Worm (Caenorhabditis elegans) whole organism, L2 larva: ENCODE measurements around the gene tomm-70.

Experiments used
- C34F6.9 ChIP-seq: fragments of 150-350 bp; optimal IDR thresholded peaks from 2 replicates; lab custom pipeline; 2014; ENCODE audit warnings: missing biosample characterization, missing genetic modification characterization
- F13H6.1 ChIP-seq: sonication (generic microtip); optimal IDR thresholded peaks from 2 replicates; lab custom pipeline; 2016; ENCODE audit warnings: missing genetic modification characterization, missing compliant biosample characterization
- R02D3.7 ChIP-seq: fragments of 150-350 bp; optimal IDR thresholded peaks from 2 replicates; lab custom pipeline; 2014; ENCODE audit warnings: missing biosample characterization, missing genetic modification characterization
- Y55F3AM.14 ChIP-seq: fragments of 200-800 bp; sonication (Bioruptor generic); optimal IDR thresholded peaks from 2 replicates; lab custom pipeline; 2018; ENCODE audit warnings: mild to moderate bottlenecking, missing genetic modification characterization, missing compliant biosample characterization
- ZK546.5 ChIP-seq: sonication (generic microtip); optimal IDR thresholded peaks from 2 replicates; lab custom pipeline; 2017; ENCODE audit warnings: missing biosample characterization, missing genetic modification characterization
- alr-1 ChIP-seq: fragments of 150-350 bp; optimal IDR thresholded peaks from 2 replicates; lab custom pipeline; 2014; ENCODE audit warnings: missing biosample characterization, missing genetic modification characterization
- aly-2 ChIP-seq: fragments of 150-350 bp; optimal IDR thresholded peaks from 2 replicates; lab custom pipeline; 2014; ENCODE audit warnings: missing biosample characterization, missing genetic modification characterization
- ama-1 ChIP-seq: fragments of 150-350 bp; optimal IDR thresholded peaks from 2 replicates; lab custom pipeline; 2018; ENCODE audit warnings: inconsistent platforms
- blmp-1 ChIP-seq: sonication (generic microtip); optimal IDR thresholded peaks from 2 replicates; lab custom pipeline; 2017; ENCODE audit warnings: missing genetic modification characterization, mild to moderate bottlenecking, missing compliant biosample characterization, antibody characterized with exemption, moderate library complexity; ENCODE audit not compliant: insufficient read depth
- ceh-16 ChIP-seq: fragments of 150-350 bp; optimal IDR thresholded peaks from 2 replicates; lab custom pipeline; 2014; ENCODE audit warnings: missing biosample characterization, missing genetic modification characterization
- ceh-82 ChIP-seq: fragments of 150-350 bp; optimal IDR thresholded peaks from 2 replicates; lab custom pipeline; 2014; ENCODE audit warnings: missing biosample characterization, missing genetic modification characterization
- crh-2 ChIP-seq: sonication (generic microtip); optimal IDR thresholded peaks from 2 replicates; lab custom pipeline; 2017; ENCODE audit warnings: missing biosample characterization, missing genetic modification characterization
- dmd-4 ChIP-seq: sonication (generic microtip); optimal IDR thresholded peaks from 2 replicates; lab custom pipeline; 2017; ENCODE audit warnings: missing biosample characterization, missing genetic modification characterization
- egl-27 ChIP-seq: sonication (generic microtip); optimal IDR thresholded peaks from 3 replicates; lab custom pipeline; 2017; ENCODE audit warnings: missing biosample characterization, missing genetic modification reagents, missing genetic modification characterization
- elt-1 ChIP-seq: fragments of 150-350 bp; optimal IDR thresholded peaks from 2 replicates; lab custom pipeline; 2014; ENCODE audit warnings: missing biosample characterization, missing genetic modification characterization
- elt-3 ChIP-seq: sonication (generic microtip); optimal IDR thresholded peaks from 2 replicates; lab custom pipeline; 2017; ENCODE audit warnings: missing biosample characterization, missing genetic modification characterization
- fos-1 ChIP-seq: fragments of 150-350 bp; optimal IDR thresholded peaks from 2 replicates; lab custom pipeline; 2014; ENCODE audit warnings: missing biosample characterization, missing genetic modification characterization
- gmeb-1 ChIP-seq: fragments of 150-350 bp; optimal IDR thresholded peaks from 2 replicates; lab custom pipeline; 2014; ENCODE audit warnings: missing biosample characterization, missing genetic modification characterization
- lin-11 ChIP-seq: fragments of 150-350 bp; sonication (generic microtip); optimal IDR thresholded peaks from 2 replicates; lab custom pipeline; 2014; ENCODE audit warnings: missing biosample characterization, missing genetic modification characterization, inconsistent platforms, mixed read lengths
- lin-13 ChIP-seq: fragments of 150-350 bp; optimal IDR thresholded peaks from 2 replicates; lab custom pipeline; 2014; ENCODE audit warnings: missing biosample characterization, missing genetic modification reagents, missing genetic modification characterization
- lin-39 ChIP-seq: fragments of 150-350 bp; optimal IDR thresholded peaks from 2 replicates; lab custom pipeline; 2014; ENCODE audit warnings: missing biosample characterization, missing genetic modification reagents, missing genetic modification characterization
- lsy-2 ChIP-seq, 2 experiments: fragments of 150-350 bp in 1 of 2; sonication (generic microtip) in 1 of 2; optimal IDR thresholded peaks; 2 replicates each; lab custom pipeline; 2014 to 2017; ENCODE audit warnings: missing biosample characterization in 2 of 2, missing genetic modification characterization in 2 of 2
- mab-5 ChIP-seq: fragments of 150-350 bp; optimal IDR thresholded peaks from 2 replicates; lab custom pipeline; 2014; ENCODE audit warnings: missing biosample characterization, missing genetic modification characterization
- mbf-1 ChIP-seq: sonication (generic microtip); optimal IDR thresholded peaks from 2 replicates; lab custom pipeline; 2017; ENCODE audit warnings: missing biosample characterization, missing genetic modification characterization
- mdl-1 ChIP-seq, 2 experiments: fragments of 150-350 bp in 1 of 2; sonication (generic microtip) in 1 of 2; optimal IDR thresholded peaks; 2 replicates each; lab custom pipeline; 2017; ENCODE audit warnings: missing biosample characterization in 2 of 2, missing genetic modification characterization in 2 of 2
- nhr-10 ChIP-seq: sonication (generic microtip); optimal IDR thresholded peaks from 2 replicates; lab custom pipeline; 2017; ENCODE audit warnings: missing biosample characterization, missing genetic modification characterization
- nhr-11 ChIP-seq: fragments of 150-350 bp; optimal IDR thresholded peaks from 2 replicates; lab custom pipeline; 2014; ENCODE audit warnings: missing biosample characterization, missing genetic modification characterization
- nhr-12 ChIP-seq: fragments of 150-350 bp; optimal IDR thresholded peaks from 2 replicates; lab custom pipeline; 2014; ENCODE audit warnings: missing biosample characterization, missing genetic modification characterization
- nhr-129 ChIP-seq: fragments of 150-350 bp; optimal IDR thresholded peaks from 2 replicates; lab custom pipeline; 2014; ENCODE audit warnings: missing biosample characterization, missing genetic modification characterization
- nhr-21 ChIP-seq: fragments of 150-350 bp; optimal IDR thresholded peaks from 2 replicates; lab custom pipeline; 2014; ENCODE audit warnings: missing biosample characterization, missing genetic modification characterization
- nhr-23 ChIP-seq: fragments of 150-350 bp; optimal IDR thresholded peaks from 2 replicates; lab custom pipeline; 2014; ENCODE audit warnings: missing biosample characterization, missing genetic modification reagents, missing genetic modification characterization
- nhr-237 ChIP-seq: fragments of 150-350 bp; optimal IDR thresholded peaks from 2 replicates; lab custom pipeline; 2014; ENCODE audit warnings: missing biosample characterization, missing genetic modification characterization
- nhr-25 ChIP-seq: fragments of 150-350 bp; sonication (generic microtip); optimal IDR thresholded peaks from 3 replicates; lab custom pipeline; 2014; ENCODE audit warnings: missing biosample characterization, missing genetic modification characterization
- nhr-6 ChIP-seq: fragments of 150-350 bp; optimal IDR thresholded peaks from 2 replicates; lab custom pipeline; 2014; ENCODE audit warnings: missing biosample characterization, missing genetic modification characterization
- nhr-77 ChIP-seq: fragments of 150-350 bp; optimal IDR thresholded peaks from 2 replicates; lab custom pipeline; 2014; ENCODE audit warnings: missing biosample characterization, missing genetic modification characterization
- peb-1 ChIP-seq: fragments of 150-350 bp; optimal IDR thresholded peaks from 2 replicates; lab custom pipeline; 2014; ENCODE audit warnings: missing biosample characterization, missing genetic modification characterization
- sem-4 ChIP-seq: fragments of 150-350 bp; optimal IDR thresholded peaks from 2 replicates; lab custom pipeline; 2014; ENCODE audit warnings: missing biosample characterization, missing genetic modification reagents, missing genetic modification characterization
- skn-1 ChIP-seq: sonication (generic microtip); optimal IDR thresholded peaks from 2 replicates; lab custom pipeline; 2017; ENCODE audit warnings: missing biosample characterization, missing genetic modification characterization
- sma-3 ChIP-seq: sonication (generic microtip); optimal IDR thresholded peaks from 2 replicates; lab custom pipeline; 2016; ENCODE audit warnings: missing genetic modification reagents, missing genetic modification characterization, missing compliant biosample characterization
- sma-9 ChIP-seq, 2 experiments: fragments of 150-350 bp in 1 of 2; sonication (generic microtip) in 1 of 2; optimal IDR thresholded peaks; 2 replicates each; lab custom pipeline; 2014 to 2016; ENCODE audit warnings: missing genetic modification characterization in 2 of 2, mild to moderate bottlenecking in 1 of 2, missing biosample characterization in 1 of 2, missing compliant biosample characterization in 1 of 2, missing genetic modification reagents in 1 of 2, moderate library complexity in 1 of 2
- snpc-4 ChIP-seq: fragments of 150-350 bp; optimal IDR thresholded peaks from 2 replicates; lab custom pipeline; 2014; ENCODE audit warnings: missing biosample characterization, missing genetic modification characterization
- unc-39 ChIP-seq: fragments of 150-350 bp; optimal IDR thresholded peaks from 2 replicates; lab custom pipeline; 2014; ENCODE audit warnings: missing biosample characterization, missing genetic modification characterization
- unc-55 ChIP-seq: fragments of 150-350 bp; sonication (generic microtip); optimal IDR thresholded peaks from 3 replicates; lab custom pipeline; 2014; ENCODE audit warnings: missing biosample characterization, missing genetic modification reagents, missing genetic modification characterization
- unc-62 ChIP-seq: fragments of 150-350 bp; optimal IDR thresholded peaks from 2 replicates; lab custom pipeline; 2014; ENCODE audit warnings: missing biosample characterization, missing genetic modification reagents, missing genetic modification characterization
- zag-1 ChIP-seq: fragments of 150-350 bp; optimal IDR thresholded peaks from 2 replicates; lab custom pipeline; 2014; ENCODE audit warnings: missing biosample characterization, missing genetic modification characterization
- ztf-1 ChIP-seq: fragments of 200-800 bp; sonication (Bioruptor generic); conservative IDR thresholded peaks from 2 replicates; pipeline ENCODE4 v1.3.6; 2022; ENCODE audit warnings: missing genetic modification characterization, missing compliant biosample characterization
- ztf-11 ChIP-seq: sonication (generic microtip); optimal IDR thresholded peaks from 2 replicates; lab custom pipeline; 2017; ENCODE audit warnings: missing biosample characterization, missing genetic modification characterization
- ztf-4 ChIP-seq: fragments of 150-350 bp; optimal IDR thresholded peaks from 2 replicates; lab custom pipeline; 2014; ENCODE audit warnings: missing biosample characterization, missing genetic modification characterization

tomm-70 gene

DNA sequence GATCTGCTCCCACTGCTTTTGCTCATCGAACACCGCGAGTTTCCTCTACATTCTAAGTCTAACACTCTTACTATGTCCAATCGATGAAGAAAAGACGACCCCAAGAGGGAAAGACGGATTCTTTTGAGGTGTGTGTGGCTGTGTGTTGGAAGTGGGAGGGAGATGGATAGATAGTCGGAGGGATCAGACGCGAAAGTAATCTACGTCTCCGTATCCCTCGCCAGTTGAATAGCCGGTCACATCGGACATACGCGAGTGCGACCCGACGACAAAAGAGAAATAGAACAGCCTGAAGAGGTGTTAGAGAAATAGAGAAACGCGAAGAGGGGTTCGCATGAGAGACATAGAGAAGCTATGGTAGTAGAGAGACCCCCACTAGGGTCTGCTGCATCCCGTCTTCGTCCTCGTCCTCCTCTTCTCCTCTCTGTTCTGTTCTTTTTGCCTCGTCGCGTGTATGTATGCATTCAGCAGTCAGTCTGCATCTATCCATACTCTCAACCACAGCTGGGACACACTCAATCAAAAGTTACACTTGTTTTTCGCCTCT, 41.1 kb upstream of the tomm-70 start:
- TF ChIP-seq aly-2 (tag; lab: Kevin White, UChicago): no peak
- TF ChIP-seq gmeb-1 (tag; lab: Kevin White, UChicago): peak; percentile 77
- peak; percentile 97 for TF ChIP-seq C34F6.9 (tag; lab: Kevin White, UChicago)
- no peak for TF ChIP-seq ztf-1
- TF ChIP-seq nhr-25: peak; percentile 97
- peak; percentile 98 for TF ChIP-seq zag-1 (tag; lab: Kevin White, UChicago)
- no peak for TF ChIP-seq elt-1
- no peak for TF ChIP-seq peb-1 (tag; lab: Kevin White, UChicago)
- TF ChIP-seq sma-9 (GFP tag; optimal IDR thresholded peaks at IDR 0.05; lab: Kevin White, UChicago): peak; percentile 99
- TF ChIP-seq sma-9 (tag; optimal IDR thresholded peaks at IDR 0.05; lab: Kevin White, UChicago): peak; percentile 84
- TF ChIP-seq nhr-23 (tag; lab: Kevin White, UChicago): no peak
- peak; percentile 13 for TF ChIP-seq ztf-11 (tag; lab: Kevin White, UChicago)
- peak; percentile 87 for TF ChIP-seq mab-5 (tag; lab: Kevin White, UChicago)
- TF ChIP-seq R02D3.7: peak; percentile 31
- TF ChIP-seq unc-62 (GFP tag; lab: Kevin White, UChicago): peak; percentile 98
- TF ChIP-seq nhr-11: no peak
- TF ChIP-seq nhr-6 (tag; lab: Kevin White, UChicago): peak; percentile 94
- peak; percentile 98 for TF ChIP-seq nhr-21 (tag; lab: Kevin White, UChicago)
- TF ChIP-seq nhr-10 (tag; lab: Kevin White, UChicago): peak; percentile 29
- peak; percentile 95 for TF ChIP-seq lin-13 (GFP tag; lab: Kevin White, UChicago)
- peak; percentile 83 to 95 for TF ChIP-seq lsy-2 (tag; optimal IDR thresholded peaks at IDR 0.05; lab: Kevin White, UChicago)
- peak; percentile 65 for TF ChIP-seq nhr-77 (tag; lab: Kevin White, UChicago)
- TF ChIP-seq ztf-4: peak; percentile 96
- peak; percentile 39 for TF ChIP-seq ceh-82 (tag; lab: Kevin White, UChicago)
- TF ChIP-seq ceh-16 (tag; lab: Kevin White, UChicago): peak; percentile 67
- TF ChIP-seq Y55F3AM.14 (GFP tag; lab: Kevin White, UChicago): peak; percentile 94
- TF ChIP-seq blmp-1 (tag; lab: Kevin White, UChicago): peak; percentile 87
- peak; percentile 82 for TF ChIP-seq ama-1 (lab: Kevin White, UChicago)
- peak; percentile 96 for TF ChIP-seq unc-55 (GFP tag; lab: Kevin White, UChicago)
- no peak for TF ChIP-seq skn-1 (tag; lab: Kevin White, UChicago)
- TF ChIP-seq egl-27 (tag; lab: Kevin White, UChicago): peak; percentile 97
- TF ChIP-seq crh-2 (tag; lab: Kevin White, UChicago): peak; percentile 96
- no peak for TF ChIP-seq mbf-1 (tag; lab: Kevin White, UChicago)
- TF ChIP-seq nhr-12 (tag; lab: Kevin White, UChicago): no peak
- peak; percentile 48 for TF ChIP-seq lin-39 (tag; lab: Kevin White, UChicago)
- peak; percentile 90 for TF ChIP-seq nhr-129 (tag; lab: Kevin White, UChicago)
- TF ChIP-seq mdl-1 (tag; optimal IDR thresholded peaks at IDR 0.05; lab: Kevin White, UChicago): peak; percentile 91 to 94
- peak; percentile 98 for TF ChIP-seq sem-4
- peak; percentile 54 for TF ChIP-seq nhr-237 (tag; lab: Kevin White, UChicago)
- TF ChIP-seq dmd-4 (tag; lab: Kevin White, UChicago): no peak
- peak; percentile 64 for TF ChIP-seq unc-39 (tag; lab: Kevin White, UChicago)
- TF ChIP-seq sma-3 (GFP tag; lab: Kevin White, UChicago): peak; percentile 96
- TF ChIP-seq elt-3 (tag; lab: Kevin White, UChicago): no peak
- TF ChIP-seq fos-1 (tag; lab: Kevin White, UChicago): peak; percentile 97
- TF ChIP-seq F13H6.1: peak; percentile 99
- TF ChIP-seq alr-1 (tag; lab: Kevin White, UChicago): peak; percentile 85
- peak; percentile 95 for TF ChIP-seq snpc-4 (tag; lab: Kevin White, UChicago)
- peak; percentile 87 for TF ChIP-seq lin-11
- peak; percentile 63 for TF ChIP-seq ZK546.5
